Worm (Caenorhabditis elegans) whole organism, late embryonic: ENCODE measurements around the gene R151.2.

Experiments used
- C08G9.2 ChIP-seq: sonication (generic microtip); optimal IDR thresholded peaks from 2 replicates; lab custom pipeline; 2016; ENCODE audit warnings: mild to moderate bottlenecking, missing genetic modification characterization, moderate library complexity, missing compliant biosample characterization
- F13H6.1 ChIP-seq: sonication (generic microtip); optimal IDR thresholded peaks from 2 replicates; lab custom pipeline; 2016; ENCODE audit warnings: missing genetic modification characterization, missing compliant biosample characterization
- K02D7.2 ChIP-seq: sonication (generic microtip); optimal IDR thresholded peaks from 2 replicates; lab custom pipeline; 2017; ENCODE audit warnings: mild to moderate bottlenecking, missing genetic modification characterization, missing compliant biosample characterization
- T23F11.4 ChIP-seq: fragments of 200-800 bp; sonication (Bioruptor generic); optimal IDR thresholded peaks from 2 replicates; lab custom pipeline; 2018; ENCODE audit warnings: mild to moderate bottlenecking, missing genetic modification characterization, missing compliant biosample characterization
- Y22D7AL.16 ChIP-seq: sonication (generic microtip); optimal IDR thresholded peaks from 2 replicates; lab custom pipeline; 2016; ENCODE audit warnings: missing genetic modification characterization, missing compliant biosample characterization
- ahr-1 ChIP-seq: sonication (generic microtip); optimal IDR thresholded peaks from 2 replicates; lab custom pipeline; 2016; ENCODE audit warnings: missing genetic modification characterization, missing compliant biosample characterization
- ceh-14 ChIP-seq: sonication (generic microtip); optimal IDR thresholded peaks from 2 replicates; lab custom pipeline; 2016; ENCODE audit warnings: missing genotype, missing genetic modification characterization, missing compliant biosample characterization
- ceh-18 ChIP-seq: sonication (generic microtip); optimal IDR thresholded peaks from 2 replicates; lab custom pipeline; 2016; ENCODE audit warnings: missing genetic modification characterization, missing compliant biosample characterization
- ceh-22 ChIP-seq: sonication (generic microtip); optimal IDR thresholded peaks from 2 replicates; lab custom pipeline; 2017; ENCODE audit warnings: missing biosample characterization, missing genetic modification characterization
- ceh-45 ChIP-seq: fragments of 200-800 bp; sonication (Bioruptor generic); IDR thresholded peaks from 2 replicates; pipeline ENCODE4 v1.3.6; 2022; ENCODE audit warnings: missing genetic modification reagents, missing genetic modification characterization, missing compliant biosample characterization
- ceh-48 ChIP-seq: sonication (generic microtip); optimal IDR thresholded peaks from 2 replicates; lab custom pipeline; 2016; ENCODE audit warnings: missing genetic modification characterization, inconsistent platforms, missing compliant biosample characterization
- ceh-6 ChIP-seq: fragments of 200-800 bp; sonication (Bioruptor generic); optimal IDR thresholded peaks from 2 replicates; lab custom pipeline; 2018; ENCODE audit warnings: mild to moderate bottlenecking, missing genetic modification characterization, missing compliant biosample characterization
- dve-1 ChIP-seq: sonication (generic microtip); optimal IDR thresholded peaks from 2 replicates; lab custom pipeline; 2017; ENCODE audit warnings: antibody characterized with exemption, mild to moderate bottlenecking, missing genetic modification characterization, missing compliant biosample characterization
- elt-4 ChIP-seq: sonication (generic microtip); optimal IDR thresholded peaks from 2 replicates; lab custom pipeline; 2016; ENCODE audit warnings: missing genetic modification characterization, missing compliant biosample characterization
- ets-4 ChIP-seq: sonication (generic microtip); optimal IDR thresholded peaks from 2 replicates; lab custom pipeline; 2016; ENCODE audit warnings: missing genetic modification characterization, missing compliant biosample characterization
- eyg-1 ChIP-seq: sonication (generic microtip); optimal IDR thresholded peaks from 2 replicates; lab custom pipeline; 2016; ENCODE audit warnings: missing genotype, missing genetic modification characterization, missing compliant biosample characterization
- fax-1 ChIP-seq: sonication (generic microtip); optimal IDR thresholded peaks from 2 replicates; lab custom pipeline; 2016; ENCODE audit warnings: missing genotype, missing genetic modification characterization, missing compliant biosample characterization
- fkh-6 ChIP-seq: sonication (generic microtip); optimal IDR thresholded peaks from 2 replicates; lab custom pipeline; 2016; ENCODE audit warnings: missing genetic modification characterization, missing compliant biosample characterization
- hlh-15 ChIP-seq: sonication (generic microtip); optimal IDR thresholded peaks from 2 replicates; lab custom pipeline; 2016; ENCODE audit warnings: missing genetic modification characterization, missing compliant biosample characterization
- hlh-30 ChIP-seq: sonication (generic microtip); optimal IDR thresholded peaks from 2 replicates; lab custom pipeline; 2017; ENCODE audit warnings: antibody characterized with exemption, missing genetic modification characterization, missing compliant biosample characterization; ENCODE audit not compliant: insufficient read depth
- hlh-8 ChIP-seq: sonication (generic microtip); optimal IDR thresholded peaks from 2 replicates; lab custom pipeline; 2016; ENCODE audit warnings: missing genotype, missing genetic modification characterization, missing compliant biosample characterization
- lim-6 ChIP-seq: sonication (generic microtip); optimal IDR thresholded peaks from 2 replicates; lab custom pipeline; 2016; ENCODE audit warnings: missing genetic modification characterization, missing compliant biosample characterization
- lin-11 ChIP-seq: fragments of 200-800 bp; sonication (Bioruptor generic); optimal IDR thresholded peaks from 2 replicates; lab custom pipeline; 2018; ENCODE audit warnings: mild to moderate bottlenecking, missing genetic modification characterization, missing compliant biosample characterization
- madf-2 ChIP-seq: sonication (generic microtip); optimal IDR thresholded peaks from 2 replicates; lab custom pipeline; 2017; ENCODE audit warnings: missing genetic modification characterization, missing compliant biosample characterization
- nfya-1 ChIP-seq: sonication (generic microtip); optimal IDR thresholded peaks from 2 replicates; lab custom pipeline; 2017; ENCODE audit warnings: missing genetic modification characterization, mild to moderate bottlenecking, missing compliant biosample characterization, antibody characterized with exemption, moderate library complexity
- pag-3 ChIP-seq: sonication (generic microtip); optimal IDR thresholded peaks from 2 replicates; lab custom pipeline; 2016; ENCODE audit warnings: missing compliant biosample characterization, missing genetic modification characterization, borderline replicate concordance
- pat-9 ChIP-seq: fragments of 200-800 bp; sonication (Bioruptor generic); optimal IDR thresholded peaks from 2 replicates; lab custom pipeline; 2018; ENCODE audit warnings: mild to moderate bottlenecking, missing genetic modification characterization, moderate library complexity, missing compliant biosample characterization
- pax-1 ChIP-seq: fragments of 150-350 bp; optimal IDR thresholded peaks from 2 replicates; lab custom pipeline; 2014; ENCODE audit warnings: missing biosample characterization, missing genetic modification characterization
- pha-2 ChIP-seq: sonication (generic microtip); optimal IDR thresholded peaks from 2 replicates; lab custom pipeline; 2017; ENCODE audit warnings: mild to moderate bottlenecking, missing genetic modification characterization, missing compliant biosample characterization
- pha-4 ChIP-seq: fragments of 150-350 bp; optimal IDR thresholded peaks from 2 replicates; lab custom pipeline; 2018; ENCODE audit warnings: missing biosample characterization, missing genetic modification reagents, missing genetic modification characterization
- pros-1 ChIP-seq: fragments of 150-350 bp; optimal IDR thresholded peaks from 2 replicates; lab custom pipeline; 2014; ENCODE audit warnings: missing biosample characterization, missing genetic modification reagents, missing genetic modification characterization
- ref-2 ChIP-seq: sonication (generic microtip); optimal IDR thresholded peaks from 2 replicates; lab custom pipeline; 2016; ENCODE audit warnings: missing genetic modification characterization, missing compliant biosample characterization
- sdc-2 ChIP-seq: sonication (generic microtip); optimal IDR thresholded peaks from 2 replicates; lab custom pipeline; 2016; ENCODE audit warnings: missing genotype, missing genetic modification characterization, missing compliant biosample characterization
- sox-4 ChIP-seq: sonication (generic microtip); optimal IDR thresholded peaks from 2 replicates; lab custom pipeline; 2017; ENCODE audit warnings: mild to moderate bottlenecking, missing genetic modification characterization, inconsistent platforms, missing compliant biosample characterization
- syd-9 ChIP-seq: sonication (generic microtip); optimal IDR thresholded peaks from 2 replicates; lab custom pipeline; 2016; ENCODE audit warnings: mild to moderate bottlenecking, missing genetic modification characterization, moderate library complexity, missing compliant biosample characterization
- tbx-7 ChIP-seq: sonication (generic microtip); optimal IDR thresholded peaks from 2 replicates; lab custom pipeline; 2016; ENCODE audit warnings: missing genotype, missing genetic modification characterization, missing compliant biosample characterization
- ttx-3 ChIP-seq: sonication (generic microtip); optimal IDR thresholded peaks from 2 replicates; lab custom pipeline; 2016; ENCODE audit warnings: missing genetic modification reagents, missing genetic modification characterization, missing compliant biosample characterization
- unc-3 ChIP-seq, 2 experiments: fragments of 200-800 bp in 1 of 2; sonication (Bioruptor generic) in 1 of 2; sonication (generic microtip) in 1 of 2; conservative IDR thresholded peaks in 1 of 2; optimal IDR thresholded peaks in 1 of 2; 2 replicates each; pipeline versions ENCODE4 v1.3.6 to Lab custom; 2016 to 2022; ENCODE audit warnings: missing compliant biosample characterization in 2 of 2, missing genetic modification characterization in 2 of 2, missing genetic modification reagents in 1 of 2
- unc-42 ChIP-seq: sonication (generic microtip); optimal IDR thresholded peaks from 2 replicates; lab custom pipeline; 2016; ENCODE audit warnings: missing genotype, missing genetic modification characterization, missing compliant biosample characterization
- unc-86 ChIP-seq: sonication (generic microtip); optimal IDR thresholded peaks from 2 replicates; lab custom pipeline; 2016; ENCODE audit warnings: missing genetic modification characterization, missing compliant biosample characterization
- zip-5 ChIP-seq: sonication (generic microtip); optimal IDR thresholded peaks from 2 replicates; lab custom pipeline; 2016; ENCODE audit warnings: missing genetic modification characterization, missing compliant biosample characterization

Gene R151.2

ce11 chrIII:7198838-7199237 lies 10.9 kb upstream of the R151.2 start, which contains the start of gene pfd-5 (continued):
- TF ChIP-seq unc-86: peak; percentile 51
- no peak for TF ChIP-seq pag-3 (tag; lab: Kevin White, UChicago)
- peak; percentile 90 for TF ChIP-seq ets-4
- TF ChIP-seq dve-1 (tag; lab: Kevin White, UChicago): no peak
- peak; percentile 90 for TF ChIP-seq zip-5 (tag; lab: Kevin White, UChicago)
- TF ChIP-seq ttx-3 (tag; lab: Kevin White, UChicago): no peak
- TF ChIP-seq hlh-30 (tag; lab: Kevin White, UChicago): no peak
- peak; percentile 11 for TF ChIP-seq hlh-15 (tag; lab: Kevin White, UChicago)
- peak; percentile 74 for TF ChIP-seq fax-1
- no peak for TF ChIP-seq Y22D7AL.16
- no peak for TF ChIP-seq T23F11.4 (GFP tag; lab: Kevin White, UChicago)
- peak; percentile 46 for TF ChIP-seq nfya-1
- no peak for TF ChIP-seq elt-4
- no peak for TF ChIP-seq pha-4
- no peak for TF ChIP-seq sox-4 (tag; lab: Kevin White, UChicago)
- TF ChIP-seq ceh-45: no peak
- peak; percentile 94 for TF ChIP-seq hlh-8 (tag; lab: Kevin White, UChicago)
- no peak for TF ChIP-seq lin-11 (tag; lab: Kevin White, UChicago)
- TF ChIP-seq unc-3 (GFP tag; conservative IDR thresholded peaks at IDR 0.05; lab: Robert Waterston, UW): no peak; the same call in 1 of the 2 replicates
- TF ChIP-seq unc-3 (tag; optimal IDR thresholded peaks at IDR 0.05; lab: Kevin White, UChicago): peak; percentile 12
- TF ChIP-seq pha-2: peak; percentile 34
- peak; percentile 90 for TF ChIP-seq tbx-7 (tag; lab: Kevin White, UChicago)
- TF ChIP-seq ref-2 (tag; lab: Kevin White, UChicago): peak; percentile 84
- no peak for TF ChIP-seq ceh-48
- TF ChIP-seq K02D7.2: no peak
- TF ChIP-seq pros-1: no peak
- TF ChIP-seq F13H6.1 (tag; lab: Kevin White, UChicago): no peak
- no peak for TF ChIP-seq pax-1
- no peak for TF ChIP-seq ceh-6 (GFP tag; lab: Kevin White, UChicago)
- TF ChIP-seq ahr-1: peak; percentile 20
- peak; percentile 23 for TF ChIP-seq unc-42 (tag; lab: Kevin White, UChicago)
- TF ChIP-seq syd-9 (tag; lab: Kevin White, UChicago): no peak
- TF ChIP-seq eyg-1 (tag; lab: Kevin White, UChicago): peak; percentile 29
- TF ChIP-seq madf-2 (tag; lab: Kevin White, UChicago): peak; percentile 20
- TF ChIP-seq ceh-18: no peak
- TF ChIP-seq, all 69 proteins: peak for 30

- TF ChIP-seq syd-9 (tag; lab: Kevin White, UChicago): no peak
These were observed 10.3 kb upstream of the R151.2 start for ce11 chrIII:7199467-7199866.

ce11 chrIII:7201378-7202256 lies 8.2 kb upstream of the R151.2 start, which contains the start of gene dpy-31:
TSS of gene dpy-31 (plus strand) at chrIII:7202206.
- TF ChIP-seq fkh-6 (tag; lab: Kevin White, UChicago) (no peak), pha-2 (no peak), lim-6 (tag; lab: Kevin White, UChicago) (no peak), ceh-18 (no peak), unc-86 (no peak), ceh-14 (tag; lab: Kevin White, UChicago) (no peak), pat-9 (tag; lab: Kevin White, UChicago) (no peak), sox-4 (tag; lab: Kevin White, UChicago) (no peak), T23F11.4 (GFP tag; lab: Kevin White, UChicago) (no peak), ceh-22 (tag; lab: Kevin White, UChicago) (no peak), pax-1 (no peak), K02D7.2 (no peak), madf-2 (tag; lab: Kevin White, UChicago) (no peak), sdc-2 (no peak), pros-1 (no peak), unc-3 (GFP tag; conservative IDR thresholded peaks at IDR 0.05; lab: Robert Waterston, UW) (no peak), unc-3 (tag; optimal IDR thresholded peaks at IDR 0.05; lab: Kevin White, UChicago) (no peak), C08G9.2 (tag; lab: Kevin White, UChicago) (no peak)
